Worm (Caenorhabditis elegans): ENCODE data around the gene C25E10.7.

Gene C25E10.7

DNA sequence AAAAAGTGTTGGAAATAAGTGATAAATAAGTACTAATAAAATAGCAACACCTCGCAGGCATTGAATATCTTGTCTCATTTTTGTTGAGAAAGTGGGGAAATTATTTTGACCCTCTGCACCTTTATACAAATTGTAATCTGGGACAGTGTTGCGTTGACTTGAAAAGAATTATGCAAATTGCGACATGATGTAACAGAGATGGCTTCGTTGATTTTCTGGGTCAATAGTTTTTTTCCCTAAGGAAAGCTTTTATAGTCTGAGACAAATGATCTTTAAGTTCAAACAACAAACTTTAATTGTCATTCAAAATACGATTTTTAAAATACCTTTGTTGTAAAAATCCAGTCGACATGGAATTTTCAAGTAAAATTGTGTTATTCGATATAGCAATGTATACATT is 26.3 kb downstream of the C25E10.7 start, which contains the start of gene bus-1:
Gene bus-1 (minus strand): TSS at position 101 of the 400 bp plus-strand sequence.
- TF ChIP-seq spr-3 (GFP tag; optimal IDR thresholded peaks at IDR 0.05) (no peak), unc-62 (GFP tag; optimal IDR thresholded peaks at IDR 0.05 in 1 of 2) (peak in 1 of 2 experiments; percentile 58), unc-62 (tag; optimal IDR thresholded peaks at IDR 0.05) (no peak), lin-15B (tag; optimal IDR thresholded peaks at IDR 0.05) (no peak)

DNA sequence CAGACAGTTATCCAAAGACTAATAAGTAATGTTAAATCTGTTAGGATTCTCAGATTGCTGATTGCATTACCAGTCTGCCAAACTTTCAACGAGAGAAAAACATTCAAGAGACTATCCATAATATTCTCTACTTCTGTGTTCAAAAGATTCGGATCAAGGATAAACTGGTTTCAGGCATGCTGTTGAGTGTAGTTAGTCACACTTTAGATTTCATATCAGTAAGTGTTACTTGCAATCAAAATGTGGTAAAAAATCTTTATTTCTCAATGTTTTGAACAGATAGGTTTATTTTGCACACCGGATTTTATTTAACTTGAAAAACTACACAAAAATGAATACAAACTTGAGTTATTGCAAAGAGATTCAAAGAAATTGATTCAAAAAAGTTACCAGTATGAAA is 28.9 kb downstream of the C25E10.7 start, which contains the start of gene oac-41:
Gene oac-41 (minus strand): TSS at position 101 of the 400 bp plus-strand sequence.
- TF ChIP-seq spr-3 (GFP tag; optimal IDR thresholded peaks at IDR 0.05), result no peak
- no peak for TF ChIP-seq zip-11 (GFP tag; IDR thresholded peaks at IDR 0.05)
- no peak for TF ChIP-seq lin-1 (GFP tag; IDR thresholded peaks at IDR 0.05)
- no peak for TF ChIP-seq nhr-102 (tag; optimal IDR thresholded peaks at IDR 0.05)
- TF ChIP-seq Y5F2A.4 (GFP tag; optimal IDR thresholded peaks at IDR 0.05), result no peak

DNA sequence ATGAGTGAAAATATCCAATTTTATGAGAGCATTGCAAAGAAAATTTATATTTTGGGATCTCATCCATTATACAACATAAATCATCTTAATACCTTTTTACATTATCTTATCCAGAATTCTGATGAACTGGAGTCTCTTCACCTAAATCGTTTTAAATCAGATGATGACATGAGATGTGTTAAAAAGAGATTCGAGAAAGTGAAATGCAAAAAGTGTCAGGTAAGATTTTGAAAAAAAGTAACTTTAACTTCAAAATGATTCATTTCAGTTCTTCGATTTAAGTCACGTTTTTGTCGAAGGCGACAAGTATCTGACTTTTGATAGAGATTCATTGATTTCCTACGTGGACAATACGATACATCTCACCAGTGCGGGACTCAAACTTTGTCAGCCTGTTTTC is 32.1 kb downstream of the C25E10.7 start:
- TF ChIP-seq unc-62 (GFP tag; optimal IDR thresholded peaks at IDR 0.05 in 1 of 2) (peak in 1 of 2 experiments; percentile 97), unc-62 (tag; optimal IDR thresholded peaks at IDR 0.05) (no peak), D1046.2 (GFP tag; IDR thresholded peaks at IDR 0.05) (no peak)

DNA sequence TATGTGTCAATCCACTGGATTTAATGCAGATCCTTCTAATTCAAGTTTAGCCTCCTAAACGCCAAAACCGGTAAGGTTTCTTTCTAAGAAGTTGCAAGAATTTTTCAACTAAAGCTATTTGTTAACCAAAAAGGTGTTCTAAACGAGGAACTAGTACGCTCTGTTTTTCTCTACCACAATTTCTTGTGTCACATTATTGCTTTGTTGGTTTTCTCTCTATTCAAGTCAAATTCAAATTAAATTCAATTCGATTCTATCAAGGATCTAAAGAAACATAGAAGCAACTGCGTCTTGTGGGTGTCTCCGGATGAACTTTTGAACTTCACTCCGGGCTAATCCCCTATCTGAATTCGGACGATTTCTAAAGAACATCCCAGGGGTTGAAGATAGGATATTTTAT is 34.5 kb downstream of the C25E10.7 start, which contains the start of gene oac-40:
Gene oac-40 (plus strand): TSS at position 301 of the 400 bp plus-strand sequence.
- TF ChIP-seq lir-3 (tag; optimal IDR thresholded peaks at IDR 0.05) (no peak), F37D6.2 (tag; optimal IDR thresholded peaks at IDR 0.05) (no peak), lim-7 (GFP tag; IDR thresholded peaks at IDR 0.05) (no peak), duxl-1 (tag; optimal IDR thresholded peaks at IDR 0.05; ENCODE audit: poor library complexity) (no peak), F49E8.2 (tag; optimal IDR thresholded peaks at IDR 0.05; ENCODE audit: borderline replicate concordance) (no peak), dmd-6 (GFP tag; IDR thresholded peaks at IDR 0.05) (no peak), T20F7.1 (GFP tag; optimal IDR thresholded peaks at IDR 0.05) (no peak), lin-1 (GFP tag; IDR thresholded peaks at IDR 0.05) (no peak), nhr-42 (GFP tag; IDR thresholded peaks at IDR 0.05) (no peak), fos-1 (tag; optimal IDR thresholded peaks at IDR 0.05) (no peak), mdt-29 (GFP tag; IDR thresholded peaks at IDR 0.05) (no peak), spr-1 (tag; optimal IDR thresholded peaks at IDR 0.05) (no peak), dmd-8 (GFP tag; IDR thresholded peaks at IDR 0.05) (no peak), ZK337.2 (GFP tag; IDR thresholded peaks at IDR 0.05) (no peak), unc-130 (GFP tag; optimal IDR thresholded peaks at IDR 0.05) (no peak), php-3 (GFP tag; IDR thresholded peaks at IDR 0.05) (no peak), nhr-6 (tag; optimal IDR thresholded peaks at IDR 0.05) (no peak)

DNA sequence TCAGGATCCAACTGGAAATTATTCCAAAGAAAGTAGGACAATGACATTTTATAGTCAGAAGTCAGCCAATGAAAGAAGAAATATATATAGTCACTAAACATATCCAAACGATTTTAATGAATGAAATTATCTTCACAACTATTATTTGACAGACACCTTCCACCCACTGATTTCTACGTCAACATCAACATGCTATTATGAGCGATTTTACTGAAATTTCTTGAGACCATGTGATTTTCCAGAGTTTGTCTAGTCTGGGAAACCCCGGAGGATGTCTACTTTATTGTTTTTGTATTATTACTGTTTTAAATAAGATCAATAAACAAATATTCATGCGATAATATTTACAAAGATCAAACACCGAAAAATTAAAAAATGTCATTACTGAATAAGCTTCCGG is 35.5 kb downstream of the C25E10.7 start, which contains the start of gene srt-18:
Gene srt-18 (minus strand): TSS at position 101 of the 400 bp plus-strand sequence.
- TF ChIP-seq Y75B8A.6 (GFP tag; IDR thresholded peaks at IDR 0.05) (no peak), mdt-29 (GFP tag; IDR thresholded peaks at IDR 0.05) (no peak), nhr-25 (tag; optimal IDR thresholded peaks at IDR 0.05; ENCODE audit: borderline replicate concordance, insufficient read depth) (no peak), ctbp-1 (GFP tag; IDR thresholded peaks at IDR 0.05) (no peak), snpc-1.2 (GFP tag; IDR thresholded peaks at IDR 0.05) (no peak), dpl-1 (GFP tag; optimal IDR thresholded peaks at IDR 0.05) (no peak), hmg-1.1 (GFP tag; IDR thresholded peaks at IDR 0.05) (no peak), lin-13 (GFP tag; optimal IDR thresholded peaks at IDR 0.05) (no peak), duxl-1 (tag; optimal IDR thresholded peaks at IDR 0.05; ENCODE audit: poor library complexity) (no peak), mxl-2 (GFP tag; conservative IDR thresholded peaks at IDR 0.05) (no peak), skn-1 (tag; optimal IDR thresholded peaks at IDR 0.05) (no peak), mep-1 (tag; optimal IDR thresholded peaks at IDR 0.05) (no peak), lim-7 (GFP tag; IDR thresholded peaks at IDR 0.05) (no peak), aly-2 (tag; optimal IDR thresholded peaks at IDR 0.05) (no peak)

Measured in whole organism, L4 larva.